Worm (Caenorhabditis elegans): ENCODE results near the gene ets-6.

ets-6 gene

DNA sequence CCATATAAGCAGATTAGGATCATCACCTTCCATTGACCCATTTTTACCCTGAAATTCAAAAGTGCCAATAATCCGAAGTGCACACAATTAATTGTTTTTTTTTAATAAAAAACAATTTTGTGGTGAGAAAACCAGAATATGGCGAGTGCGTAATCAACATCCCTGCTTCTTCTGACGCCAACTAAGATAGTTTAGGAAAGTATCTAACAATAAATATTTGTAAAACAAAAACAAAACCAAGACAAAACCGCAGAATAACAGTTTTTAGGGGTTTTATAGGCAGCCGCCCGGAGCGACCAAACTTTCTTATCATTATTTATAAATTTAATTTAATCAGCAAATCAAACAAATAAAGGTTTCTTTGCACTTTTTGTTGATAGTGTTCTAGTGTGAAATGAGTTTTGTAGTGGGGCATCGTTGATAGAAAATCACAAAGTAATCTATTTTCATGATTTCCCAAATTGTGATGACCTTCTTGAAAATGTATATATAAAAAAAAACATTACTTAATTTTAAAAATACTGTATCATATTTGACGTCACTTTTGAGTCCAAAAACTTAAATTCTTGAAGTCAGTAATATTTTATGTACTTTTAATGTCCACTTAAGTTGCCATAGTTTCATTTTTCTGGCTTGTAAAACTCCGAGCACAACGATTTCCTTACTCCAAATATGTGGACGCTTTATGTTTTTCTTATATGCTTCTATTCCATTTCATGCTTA is 29.5 kb upstream of the ets-6 start, which contains the start of the genes folt-3 and clec-214:
Gene folt-3 (minus strand): TSS at position 51 of the 723 bp plus-strand sequence.
Gene clec-214 (plus strand): TSS at position 673 of the 723 bp plus-strand sequence.
- TF ChIP-seq nhr-28 (tag; optimal IDR thresholded peaks at IDR 0.05) (peak; percentile 80), mes-2 (tag; optimal IDR thresholded peaks at IDR 0.05; ENCODE audit: poor library complexity, severe bottlenecking) (no peak), F44E2.7 (GFP tag; IDR thresholded peaks at IDR 0.05) (no peak), hlh-30 (tag; optimal IDR thresholded peaks at IDR 0.05; ENCODE audit: insufficient read depth) (no peak)

- TF ChIP-seq mxl-3 (GFP tag; optimal IDR thresholded peaks at IDR 0.05): no peak
- TF ChIP-seq pha-4 (GFP tag; IDR thresholded peaks at IDR 0.05): no peak
- no peak for TF ChIP-seq pha-4 (tag; optimal IDR thresholded peaks at IDR 0.05)
- TF ChIP-seq mxl-2 (GFP tag; conservative IDR thresholded peaks at IDR 0.05): no peak
- TF ChIP-seq lsy-2 (tag; optimal IDR thresholded peaks at IDR 0.05): no peak
- no peak for TF ChIP-seq nhr-111 (GFP tag; optimal IDR thresholded peaks at IDR 0.05)
- TF ChIP-seq T20F7.1 (GFP tag; optimal IDR thresholded peaks at IDR 0.05): no peak
- TF ChIP-seq T26A8.4 (GFP tag; IDR thresholded peaks at IDR 0.05): no peak
- TF ChIP-seq nhr-77 (tag; optimal IDR thresholded peaks at IDR 0.05): no peak
- no peak for TF ChIP-seq hif-1 (tag; optimal IDR thresholded peaks at IDR 0.05)
- TF ChIP-seq Y105C5A.15 (GFP tag; IDR thresholded peaks at IDR 0.05): no peak
- no peak for TF ChIP-seq lin-1 (GFP tag; IDR thresholded peaks at IDR 0.05)
- no peak for TF ChIP-seq fkh-10 (GFP tag; optimal IDR thresholded peaks at IDR 0.05)
These were observed 24.5 kb upstream of the ets-6 start, which contains the start of gene clec-213 for ce11 chrV:7604858-7605257. clec-213 (plus strand) TSS chrV:7605158.

DNA sequence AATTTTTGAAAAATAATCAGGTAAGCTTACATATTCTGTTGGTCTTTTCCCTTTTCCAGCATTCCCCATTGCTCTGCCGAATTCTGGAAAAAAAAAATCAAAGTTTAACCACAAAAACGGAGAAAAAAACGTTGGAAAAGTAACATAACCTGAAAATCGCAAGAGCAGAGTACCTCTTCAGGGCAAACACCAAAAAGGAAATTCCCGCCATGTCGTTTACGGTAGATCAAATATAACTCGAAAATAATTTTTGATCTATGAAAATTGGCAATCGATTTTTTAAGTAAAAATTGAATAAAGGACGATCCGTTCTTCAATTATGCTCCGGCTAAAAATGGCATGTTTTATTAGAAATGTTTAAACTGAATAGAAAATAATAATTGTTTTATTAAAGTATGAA is 23.1 kb upstream of the ets-6 start, which contains the start of gene C50E3.11:
Gene C50E3.11 (minus strand): TSS at position 83 of the 400 bp plus-strand sequence.
- TF ChIP-seq ztf-11 (tag; optimal IDR thresholded peaks at IDR 0.05): no peak
- TF ChIP-seq vab-7 (GFP tag; IDR thresholded peaks at IDR 0.05): no peak

ce11 chrV:7601443-7601842 is 21.1 kb upstream of the ets-6 start, which contains the start of gene scl-26:
scl-26 (minus strand) TSS chrV:7601543.
- no peak for TF ChIP-seq mxl-2 (GFP tag; conservative IDR thresholded peaks at IDR 0.05)
- TF ChIP-seq zip-11 (GFP tag; IDR thresholded peaks at IDR 0.05): no peak

ce11 chrV:7600149-7600548 is 19.8 kb upstream of the ets-6 start, which contains the start of gene C50E3.9:
C50E3.9 (minus strand) TSS chrV:7600249.
- no peak for TF ChIP-seq hlh-30 (tag; optimal IDR thresholded peaks at IDR 0.05; ENCODE audit: insufficient read depth)
- TF ChIP-seq nhr-48 (tag; optimal IDR thresholded peaks at IDR 0.05): no peak
- no peak for TF ChIP-seq egl-43 (GFP tag; IDR thresholded peaks at IDR 0.05)
- TF ChIP-seq php-3 (GFP tag; IDR thresholded peaks at IDR 0.05): no peak

DNA sequence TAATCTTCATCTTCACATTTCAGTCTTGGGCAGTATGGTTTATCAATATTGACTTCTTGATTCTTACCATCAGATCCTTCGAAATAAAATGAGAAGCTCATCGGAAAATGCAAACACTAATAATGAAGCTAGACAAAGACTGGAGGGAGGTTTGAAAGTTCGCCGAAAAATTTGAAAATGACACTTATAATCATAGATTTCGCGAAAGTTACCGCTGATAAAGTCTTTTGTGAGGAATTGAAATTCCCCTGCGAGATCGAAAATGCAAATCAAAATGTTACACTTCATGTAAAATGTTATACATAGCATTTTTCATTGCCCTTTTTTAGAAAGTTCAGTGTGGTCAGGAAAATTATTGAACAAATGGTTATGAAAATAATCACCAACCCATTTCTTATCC is 17.9 kb upstream of the ets-6 start, which contains the start of gene C50E3.7:
Gene C50E3.7 (minus strand): TSS at position 101 of the 400 bp plus-strand sequence.
- no peak for TF ChIP-seq nhr-237 (tag; optimal IDR thresholded peaks at IDR 0.05)
- TF ChIP-seq sdz-12 (GFP tag; optimal IDR thresholded peaks at IDR 0.05): no peak
- no peak for TF ChIP-seq ama-1 (optimal IDR thresholded peaks at IDR 0.05)
- TF ChIP-seq ces-1 (GFP tag; optimal IDR thresholded peaks at IDR 0.05): no peak
- no peak for TF ChIP-seq ztf-11 (tag; optimal IDR thresholded peaks at IDR 0.05)
- no peak for TF ChIP-seq daf-16 (GFP tag; optimal IDR thresholded peaks at IDR 0.05)
- TF ChIP-seq daf-16 (tag; optimal IDR thresholded peaks at IDR 0.05): no peak
- TF ChIP-seq jun-1 (tag; optimal IDR thresholded peaks at IDR 0.05): no peak
- TF ChIP-seq dmd-9 (GFP tag; IDR thresholded peaks at IDR 0.05): no peak
- no peak for TF ChIP-seq ZK337.2 (GFP tag; IDR thresholded peaks at IDR 0.05)
- no peak for TF ChIP-seq mdl-1 (tag; optimal IDR thresholded peaks at IDR 0.05)
- TF ChIP-seq hlh-30 (tag; optimal IDR thresholded peaks at IDR 0.05; ENCODE audit: insufficient read depth): no peak
- TF ChIP-seq fos-1 (tag; optimal IDR thresholded peaks at IDR 0.05): no peak
- no peak for TF ChIP-seq egl-43 (GFP tag; IDR thresholded peaks at IDR 0.05)
- no peak for TF ChIP-seq set-16 (GFP tag; IDR thresholded peaks at IDR 0.05)
- no peak for TF ChIP-seq php-3 (GFP tag; IDR thresholded peaks at IDR 0.05)
- TF ChIP-seq nhr-77 (tag; optimal IDR thresholded peaks at IDR 0.05): no peak
- no peak for TF ChIP-seq nhr-41 (GFP tag; IDR thresholded peaks at IDR 0.05)
- no peak for TF ChIP-seq spr-1 (tag; optimal IDR thresholded peaks at IDR 0.05)
- no peak for TF ChIP-seq ceh-44 (GFP tag; IDR thresholded peaks at IDR 0.05)
